Fruit fly (Drosophila melanogaster) whole organism: ENCODE results near the gene CG33523.

Experiments used
- CG8478 ChIP-seq: fragments of >200 bp; optimal IDR thresholded peaks from 2 replicates; lab custom pipeline; 2018; ENCODE audit warnings: inconsistent platforms
- Dll ChIP-seq: fragments of >200 bp; optimal IDR thresholded peaks from 2 replicates; lab custom pipeline; 2017
- pan ChIP-seq: fragments of >200 bp; optimal IDR thresholded peaks from 2 replicates; lab custom pipeline; 2017
- psq ChIP-seq: fragments of >200 bp; optimal IDR thresholded peaks from 2 replicates; lab custom pipeline; 2017

- no peak for TF ChIP-seq Dll
- no peak for TF ChIP-seq CG8478 (lab: Kevin White, UChicago)
- no peak for TF ChIP-seq pan (lab: Kevin White, UChicago)
- no peak for TF ChIP-seq psq (lab: Kevin White, UChicago)
Observed at dm6 chr3L:5922005-5922685, 1.5 kb upstream of the CG33523 start, which contains the start of gene CG32407.
